Worm (Caenorhabditis elegans): ENCODE results near the gene clec-117.
A peak's percentile ranks its signal among the peaks of the same experiment; 100 is the strongest.

Gene clec-117

DNA sequence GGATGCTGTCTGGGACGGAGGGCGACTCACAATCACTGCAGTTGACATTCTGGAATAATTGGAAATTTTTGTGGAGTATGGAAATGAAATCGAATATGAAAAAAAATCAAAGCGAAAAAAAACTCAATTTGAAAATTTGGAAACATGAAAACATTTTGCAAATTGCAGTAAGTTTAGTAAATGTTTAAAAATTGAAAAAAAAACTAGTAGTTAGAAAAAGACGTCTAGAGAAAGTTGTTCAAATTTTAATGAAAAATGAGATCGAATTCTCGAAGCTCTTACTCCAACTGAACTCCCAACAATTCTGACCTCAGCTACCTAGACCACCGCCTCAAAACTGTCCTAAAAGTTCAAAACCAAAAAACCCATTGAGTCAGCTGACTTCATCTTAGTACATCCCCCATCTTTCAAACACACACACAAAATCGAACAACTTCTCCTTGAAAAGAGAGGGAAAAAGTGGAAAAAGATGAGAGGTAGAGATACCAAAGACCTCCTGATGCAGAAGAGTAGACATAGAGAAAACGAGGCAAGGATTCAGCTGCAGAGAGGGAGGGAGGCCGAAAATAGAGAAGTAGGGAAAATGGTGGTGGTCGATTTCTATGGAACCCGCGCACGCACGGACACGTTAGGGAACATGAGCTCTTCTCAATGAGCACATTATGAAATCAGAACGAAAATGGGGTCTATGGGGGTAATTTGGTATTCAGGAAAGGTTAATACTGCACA is 26.4 kb upstream of the clec-117 start, which contains the start of gene K01A2.10 (continued):
- TF ChIP-seq efl-3 (GFP tag; optimal IDR thresholded peaks at IDR 0.05) (no peak), aly-2 (tag; optimal IDR thresholded peaks at IDR 0.05) (no peak), hlh-17 (GFP tag; optimal IDR thresholded peaks at IDR 0.05; ENCODE audit: borderline replicate concordance) (no peak), lin-35 (GFP tag; optimal IDR thresholded peaks at IDR 0.05) (peak; percentile 39 to 56), sox-4 (tag; optimal IDR thresholded peaks at IDR 0.05) (no peak), zip-4 (GFP tag; optimal IDR thresholded peaks at IDR 0.05) (no peak), ztf-4 (tag; optimal IDR thresholded peaks at IDR 0.05) (no peak), mef-2 (tag; optimal IDR thresholded peaks at IDR 0.05) (no peak), unc-62 (GFP tag; optimal IDR thresholded peaks at IDR 0.05) (no peak), lin-14 (GFP tag; optimal IDR thresholded peaks at IDR 0.05) (peak; percentile 93), unc-98 (GFP tag; IDR thresholded peaks at IDR 0.05) (no peak), tlp-1 (tag; optimal IDR thresholded peaks at IDR 0.05) (no peak), nhr-20 (tag; optimal IDR thresholded peaks at IDR 0.05) (peak; percentile 63)

DNA sequence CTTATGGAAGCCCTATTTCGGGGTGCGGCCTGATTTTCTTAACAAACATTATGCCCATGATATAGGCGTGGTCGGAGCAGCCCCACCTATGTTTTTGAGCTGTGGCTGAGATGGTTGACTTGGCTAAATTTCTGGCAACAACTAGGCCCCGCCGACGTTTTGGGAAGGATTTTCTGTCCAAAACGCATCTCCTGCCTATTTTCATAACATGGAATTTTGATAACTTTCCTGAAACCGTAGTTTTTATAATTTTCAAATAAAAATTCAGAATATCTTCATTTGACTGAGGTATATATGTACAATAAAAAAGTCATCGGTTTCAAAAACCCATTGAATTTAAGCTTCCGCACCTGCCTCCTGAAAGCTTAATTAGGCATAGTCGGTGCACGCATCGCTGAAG is 24.4 kb upstream of the clec-117 start:
- TF ChIP-seq rnt-1 (tag; optimal IDR thresholded peaks at IDR 0.05) (no peak), efl-1 (optimal IDR thresholded peaks at IDR 0.05) (no peak), efl-1 (GFP tag; optimal IDR thresholded peaks at IDR 0.05 in 1 of 2) (peak in 1 of 2 experiments; percentile 80), C34B4.2 (tag; optimal IDR thresholded peaks at IDR 0.05) (no peak), ama-1 (optimal IDR thresholded peaks at IDR 0.05) (peak; percentile 85), lin-35 (GFP tag; optimal IDR thresholded peaks at IDR 0.05) (no peak), nhr-71 (tag; optimal IDR thresholded peaks at IDR 0.05) (no peak)

DNA sequence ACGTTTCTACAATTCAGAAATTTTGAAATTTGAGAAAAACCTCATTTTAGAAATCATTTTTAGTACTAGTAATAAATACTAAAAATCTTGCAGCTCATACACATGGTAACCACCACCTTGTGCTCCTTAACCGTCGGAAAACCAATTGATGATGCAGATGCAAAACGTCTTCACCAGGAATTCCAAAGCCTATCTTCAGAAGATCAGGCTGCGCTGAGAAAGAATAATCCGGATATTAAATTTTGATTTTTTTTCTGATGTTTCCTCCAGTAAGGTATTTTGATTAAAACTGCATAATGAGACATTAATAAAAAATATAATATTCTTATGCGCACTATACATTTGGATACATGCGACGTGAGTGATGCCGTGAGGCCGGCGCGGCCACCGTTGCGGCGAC is 24.0 kb upstream of the clec-117 start:
- no peak for TF ChIP-seq efl-1 (optimal IDR thresholded peaks at IDR 0.05)
- peak in 1 of 2 experiments; percentile 57 for TF ChIP-seq efl-1 (GFP tag; optimal IDR thresholded peaks at IDR 0.05 in 1 of 2)
- TF ChIP-seq blmp-1 (tag; optimal IDR thresholded peaks at IDR 0.05): no peak

DNA sequence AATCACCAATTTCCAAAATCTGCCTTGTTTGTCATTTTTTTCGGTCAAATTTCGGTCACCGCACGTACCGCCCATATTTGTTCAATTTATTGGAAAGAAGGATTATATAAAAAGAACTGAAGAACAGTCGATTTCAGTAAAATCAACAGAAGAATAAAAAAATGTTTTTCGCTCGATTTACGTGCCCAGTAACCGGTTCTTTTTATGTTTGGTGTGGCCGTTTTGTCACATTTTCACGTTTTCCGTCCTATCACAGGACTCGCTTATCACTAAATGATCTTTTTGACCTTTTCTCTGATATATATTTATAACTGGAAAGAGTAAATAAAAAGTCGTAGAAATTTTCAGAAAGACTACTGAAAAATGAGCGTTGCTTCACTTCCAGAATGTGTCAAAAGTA is 22.6 kb upstream of the clec-117 start, which contains the start of gene far-7:
Gene far-7 (plus strand): TSS at position 331 of the 400 bp plus-strand sequence.
- TF ChIP-seq grh-1 (GFP tag; IDR thresholded peaks at IDR 0.05) (peak; percentile 36; the same call in 1 of the 2 replicates), fos-1 (tag; optimal IDR thresholded peaks at IDR 0.05) (no peak), jun-1 (tag; optimal IDR thresholded peaks at IDR 0.05) (no peak), lin-35 (GFP tag; optimal IDR thresholded peaks at IDR 0.05) (peak in 1 of 2 experiments; percentile 41), efl-1 (optimal IDR thresholded peaks at IDR 0.05) (no peak), efl-1 (GFP tag; optimal IDR thresholded peaks at IDR 0.05 in 1 of 2) (peak in 1 of 2 experiments; percentile 12), ama-1 (optimal IDR thresholded peaks at IDR 0.05) (peak; percentile 53), elt-3 (tag; optimal IDR thresholded peaks at IDR 0.05) (peak in 2 of 6 experiments; percentile 16 to 50), nhr-85 (tag) (peak; percentile 66), sptf-1 (tag; optimal IDR thresholded peaks at IDR 0.05) (no peak), nhr-20 (tag; optimal IDR thresholded peaks at IDR 0.05) (peak; percentile 46), ceh-90 (tag; optimal IDR thresholded peaks at IDR 0.05) (no peak), snu-23 (GFP tag; optimal IDR thresholded peaks at IDR 0.05) (peak; percentile 57), tbx-2 (tag; optimal IDR thresholded peaks at IDR 0.05) (peak; percentile 7), nhr-12 (tag; optimal IDR thresholded peaks at IDR 0.05) (no peak), nhr-90 (tag; optimal IDR thresholded peaks at IDR 0.05; ENCODE audit: poor library complexity) (peak; percentile 36), nhr-84 (tag; optimal IDR thresholded peaks at IDR 0.05) (no peak), blmp-1 (tag; optimal IDR thresholded peaks at IDR 0.05) (peak; percentile 47), lsy-2 (tag; optimal IDR thresholded peaks at IDR 0.05) (no peak), C16A3.4 (tag; optimal IDR thresholded peaks at IDR 0.05) (no peak), fkh-10 (GFP tag; optimal IDR thresholded peaks at IDR 0.05) (no peak), nhr-71 (tag; optimal IDR thresholded peaks at IDR 0.05) (peak; percentile 15), lir-3 (tag; optimal IDR thresholded peaks at IDR 0.05; ENCODE audit: poor library complexity) (no peak), mdl-1 (tag; optimal IDR thresholded peaks at IDR 0.05) (peak in 1 of 2 experiments; percentile 35), lin-14 (GFP tag; optimal IDR thresholded peaks at IDR 0.05) (peak; percentile 58)

Data from whole organism, L1 larva.